Worm (Caenorhabditis elegans): Measurements from ENCODE around the gene madf-4.

ce11 chrV:9937435-9937834 is 24.9 kb downstream of the madf-4 start, which contains the start of gene srj-33:
- TF ChIP-seq nhr-21 (tag; optimal IDR thresholded peaks at IDR 0.05) (no peak), sem-4 (tag; optimal IDR thresholded peaks at IDR 0.05) (no peak), nhr-11 (tag; optimal IDR thresholded peaks at IDR 0.05) (no peak), egl-27 (tag; optimal IDR thresholded peaks at IDR 0.05) (no peak), snpc-4 (tag; optimal IDR thresholded peaks at IDR 0.05) (no peak), nhr-10 (tag; optimal IDR thresholded peaks at IDR 0.05) (no peak)

All from whole organism, L2 larva.